Fruit fly (Drosophila melanogaster): ENCODE results near the gene pic.
A peak's percentile ranks its signal among the peaks of the same experiment; 100 is the strongest.

pic gene

DNA sequence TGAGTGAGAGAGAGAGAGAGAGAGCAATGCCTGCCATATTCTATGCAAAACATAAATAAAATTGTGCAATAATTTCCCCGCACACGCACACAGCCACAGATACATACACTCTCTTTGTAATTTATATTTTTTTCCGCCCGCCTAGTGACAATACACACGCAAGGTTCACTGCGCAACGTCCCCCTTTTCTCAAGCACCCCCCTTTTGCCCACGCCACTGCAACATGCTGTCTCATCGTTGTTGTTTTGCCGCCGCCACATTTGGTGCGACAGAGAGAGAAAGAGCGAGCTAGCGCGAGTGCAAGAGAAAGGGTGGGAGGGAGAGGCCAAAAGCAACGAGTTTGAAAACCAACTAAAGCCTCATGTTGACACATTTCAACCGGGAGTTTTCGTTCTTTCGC is 39.7 kb upstream of the pic start (continued):
- TF ChIP-seq CG15514 (GFP tag; optimal IDR thresholded peaks at IDR 0.05), result peak; percentile 37
- TF ChIP-seq CG13894 (tag; optimal IDR thresholded peaks at IDR 0.05), result no peak
- peak; percentile 50; the same call in 1 of the 2 replicates for TF ChIP-seq CG43689 (GFP tag; IDR thresholded peaks at IDR 0.05)
- peak; percentile 22 for TF ChIP-seq Six4 (GFP tag; optimal IDR thresholded peaks at IDR 0.05)
- TF ChIP-seq ttk (GFP tag; IDR thresholded peaks at IDR 0.05), result peak; percentile 61; the same call in 1 of the 2 replicates
- no peak for TF ChIP-seq br (optimal IDR thresholded peaks at IDR 0.05)
- peak; percentile 60 for TF ChIP-seq ind (GFP tag; optimal IDR thresholded peaks at IDR 0.05)
- TF ChIP-seq Atf-2 (GFP tag; optimal IDR thresholded peaks at IDR 0.05), result peak; percentile 21
- peak; percentile 27 for TF ChIP-seq wek (GFP tag; optimal IDR thresholded peaks at IDR 0.05)
- TF ChIP-seq D (optimal IDR thresholded peaks at IDR 0.05), result no peak
- TF ChIP-seq D (GFP tag; optimal IDR thresholded peaks at IDR 0.05), result peak; percentile 40
- peak; percentile 46 for TF ChIP-seq CG6813 (GFP tag; optimal IDR thresholded peaks at IDR 0.05)
- TF ChIP-seq ro (GFP tag; IDR thresholded peaks at IDR 0.05), result no peak
- TF ChIP-seq CG11093 (GFP tag; IDR thresholded peaks at IDR 0.05), result no peak
- TF ChIP-seq bbx (GFP tag; IDR thresholded peaks at IDR 0.05; ENCODE audit: partially characterized antibody), result 0 out of 2 replicates have a peak, but pooled peaks have one; percentile 17
- no peak for TF ChIP-seq CG1529 (GFP tag; optimal IDR thresholded peaks at IDR 0.05)
- TF ChIP-seq C15 (GFP tag; IDR thresholded peaks at IDR 0.05), result no peak
- peak; percentile 41 for TF ChIP-seq CG17385 (GFP tag; optimal IDR thresholded peaks at IDR 0.05)
- TF ChIP-seq CoRest (tag; optimal IDR thresholded peaks at IDR 0.05), result peak; percentile 55
- TF ChIP-seq CG30020 (tag; optimal IDR thresholded peaks at IDR 0.05), result no peak
- peak; percentile 60; the same call in 1 of the 2 replicates for TF ChIP-seq CG8765 (GFP tag; IDR thresholded peaks at IDR 0.05)
- no peak for TF ChIP-seq Bteb2 (GFP tag; optimal IDR thresholded peaks at IDR 0.05)
- peak; percentile 26 for TF ChIP-seq Deaf1 (tag; optimal IDR thresholded peaks at IDR 0.05)
- peak; percentile 29 for TF ChIP-seq Ets97D (GFP tag; optimal IDR thresholded peaks at IDR 0.05)
- TF ChIP-seq Oli (tag; optimal IDR thresholded peaks at IDR 0.05), result peak; percentile 38
- peak; percentile 84 for TF ChIP-seq slbo (GFP tag; IDR thresholded peaks at IDR 0.05)
- 0 out of 2 replicates have a peak, but pooled peaks have one; percentile 15 for TF ChIP-seq al (GFP tag; IDR thresholded peaks at IDR 0.05)
- TF ChIP-seq crol (GFP tag; IDR thresholded peaks at IDR 0.05), result peak; percentile 96
- TF ChIP-seq dm (GFP tag; optimal IDR thresholded peaks at IDR 0.05), result peak; percentile 80
- peak; percentile 53; the same call in 1 of the 2 replicates for TF ChIP-seq CG6689 (GFP tag; IDR thresholded peaks at IDR 0.05)
- peak; percentile 75 for TF ChIP-seq CG10321 (GFP tag; IDR thresholded peaks at IDR 0.05)
- no peak for TF ChIP-seq sd (tag; optimal IDR thresholded peaks at IDR 0.05)
- no peak for TF ChIP-seq cas (GFP tag; IDR thresholded peaks at IDR 0.05)
- TF ChIP-seq CG42726 (GFP tag; IDR thresholded peaks at IDR 0.05; ENCODE audit: partially characterized antibody), result 0 out of 2 replicates have a peak, but pooled peaks have one; percentile 52
- peak; percentile 37 for TF ChIP-seq CG33213 (GFP tag; optimal IDR thresholded peaks at IDR 0.05)
- TF ChIP-seq CG7928 (GFP tag; optimal IDR thresholded peaks at IDR 0.05), result no peak
- no peak for TF ChIP-seq CG10267 (tag; optimal IDR thresholded peaks at IDR 0.05)
- no peak for TF ChIP-seq vnd (GFP tag; IDR thresholded peaks at IDR 0.05; ENCODE audit: partially characterized antibody)
- peak; percentile 43 for TF ChIP-seq CG4707 (GFP tag; optimal IDR thresholded peaks at IDR 0.05)
- TF ChIP-seq Lim3 (GFP tag; IDR thresholded peaks at IDR 0.05), result no peak
- TF ChIP-seq CG32772 (GFP tag; IDR thresholded peaks at IDR 0.05), result peak; percentile 72
- no peak for TF ChIP-seq CG7963 (GFP tag; IDR thresholded peaks at IDR 0.05; ENCODE audit: partially characterized antibody)
- TF ChIP-seq Bdp1 (GFP tag; optimal IDR thresholded peaks at IDR 0.05), result peak; percentile 51
- TF ChIP-seq Lpt (GFP tag; optimal IDR thresholded peaks at IDR 0.05), result no peak
- TF ChIP-seq trh (GFP tag; optimal IDR thresholded peaks at IDR 0.05), result peak; percentile 23
- TF ChIP-seq Side (GFP tag; optimal IDR thresholded peaks at IDR 0.05), result peak; percentile 55
- peak; percentile 73 to 75 for TF ChIP-seq dpn (GFP tag; optimal IDR thresholded peaks at IDR 0.05)
- no peak for TF ChIP-seq CG3065 (GFP tag; optimal IDR thresholded peaks at IDR 0.05)
- peak; percentile 16 for TF ChIP-seq CG10654 (GFP tag; optimal IDR thresholded peaks at IDR 0.05)
- no peak for TF ChIP-seq Hmx (GFP tag; optimal IDR thresholded peaks at IDR 0.05)
- TF ChIP-seq Ravus (GFP tag; IDR thresholded peaks at IDR 0.05), result no peak; the same call in 1 of the 2 replicates
- TF ChIP-seq ci (GFP tag; IDR thresholded peaks at IDR 0.05), result peak; percentile 82

All from whole organism, embryonic.